Worm (Caenorhabditis elegans) whole organism, late embryonic: Measurements from ENCODE around the gene nlp-76.

ENCODE experiments used
- ama-1 ChIP-seq: fragments of 150-350 bp; optimal IDR thresholded peaks from 2 replicates; lab custom pipeline; 2014
- ceh-18 ChIP-seq: sonication (generic microtip); optimal IDR thresholded peaks from 2 replicates; lab custom pipeline; 2016; ENCODE audit warnings: missing genetic modification characterization, missing compliant biosample characterization
- ceh-9 ChIP-seq: sonication (generic microtip); optimal IDR thresholded peaks from 2 replicates; lab custom pipeline; 2016; ENCODE audit warnings: mild to moderate bottlenecking, missing genetic modification characterization, inconsistent platforms, missing compliant biosample characterization
- hlh-6 ChIP-seq: sonication (generic microtip); optimal IDR thresholded peaks from 2 replicates; lab custom pipeline; 2016; ENCODE audit warnings: missing genotype, missing genetic modification characterization, missing compliant biosample characterization
- nhr-11 ChIP-seq: fragments of 150-350 bp; optimal IDR thresholded peaks from 2 replicates; lab custom pipeline; 2014; ENCODE audit warnings: missing biosample characterization, missing genetic modification characterization
- pqm-1 ChIP-seq: sonication (generic microtip); optimal IDR thresholded peaks from 2 replicates; lab custom pipeline; 2016; ENCODE audit warnings: missing genetic modification characterization, missing compliant biosample characterization
- tbx-2 ChIP-seq: sonication (generic microtip); optimal IDR thresholded peaks from 2 replicates; lab custom pipeline; 2016; ENCODE audit warnings: missing genetic modification characterization, missing compliant biosample characterization
- unc-3 ChIP-seq, 2 experiments: fragments of 200-800 bp in 1 of 2; sonication (Bioruptor generic) in 1 of 2; sonication (generic microtip) in 1 of 2; conservative IDR thresholded peaks in 1 of 2; optimal IDR thresholded peaks in 1 of 2; 2 replicates each; pipeline versions ENCODE4 v1.3.6 to Lab custom; 2016 to 2022; ENCODE audit warnings: missing compliant biosample characterization in 2 of 2, missing genetic modification characterization in 2 of 2, missing genetic modification reagents in 1 of 2
- ztf-16 ChIP-seq: sonication (generic microtip); optimal IDR thresholded peaks from 2 replicates; lab custom pipeline; 2017; ENCODE audit warnings: missing genetic modification characterization, missing compliant biosample characterization

DNA sequence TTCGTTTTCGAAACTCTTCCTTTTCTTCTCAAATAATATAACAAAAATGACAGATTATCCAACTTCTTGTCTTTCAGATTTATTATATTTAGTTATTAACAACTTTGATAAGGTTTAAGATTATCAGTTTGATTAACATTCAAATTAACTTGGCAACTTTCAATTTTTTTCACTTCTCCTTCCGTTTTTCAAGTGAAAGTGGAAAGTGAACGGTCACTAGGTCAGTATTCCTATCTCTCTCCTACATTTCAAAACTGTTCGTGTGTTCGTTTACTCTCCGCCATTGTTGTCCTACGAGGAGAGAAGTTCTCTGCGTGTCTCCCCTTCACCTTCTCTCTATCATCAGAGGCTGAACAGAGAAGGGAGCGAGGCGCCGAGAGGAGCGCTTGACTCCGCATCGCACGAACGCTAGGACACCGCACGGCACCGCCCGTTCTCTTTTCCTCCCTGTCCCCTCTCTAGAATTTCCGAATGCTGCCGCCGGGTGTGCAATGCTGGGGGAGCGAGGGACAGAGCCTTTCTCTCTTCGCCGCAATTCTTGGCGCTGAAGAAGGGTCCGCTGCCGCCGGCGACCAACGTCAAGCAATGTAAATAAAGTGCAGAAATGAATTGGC is 7.2 kb downstream of the nlp-76 start:
- TF ChIP-seq ceh-9 (tag; lab: Kevin White, UChicago) (no peak), ztf-16 (tag; lab: Kevin White, UChicago) (no peak), pqm-1 (tag; lab: Kevin White, UChicago) (no peak), nhr-11 (tag; lab: Kevin White, UChicago) (no peak), ama-1 (no peak), tbx-2 (tag; lab: Kevin White, UChicago) (no peak), ceh-18 (tag; lab: Kevin White, UChicago) (no peak), unc-3 (GFP tag; conservative IDR thresholded peaks at IDR 0.05; lab: Robert Waterston, UW) (no peak), unc-3 (tag; optimal IDR thresholded peaks at IDR 0.05; lab: Kevin White, UChicago) (no peak), hlh-6 (tag; lab: Kevin White, UChicago) (no peak)
